Fruit fly (Drosophila melanogaster) whole organism, embryonic: ENCODE results near the gene ath.

Experiments used
- B-H2 ChIP-seq: fragments of 200-800 bp; sonication (Bioruptor generic); optimal IDR thresholded peaks from 2 replicates; lab custom pipeline; 2018; ENCODE audit warnings: missing biosample characterization, mild to moderate bottlenecking, missing genetic modification characterization
- BEAF-32 ChIP-seq: fragments of 200-800 bp; sonication (Bioruptor generic); optimal IDR thresholded peaks from 3 replicates; lab custom pipeline; 2017; ENCODE audit warnings: missing biosample characterization, missing genetic modification characterization, mild to moderate bottlenecking, moderate library complexity, missing genetic modification reagents
- Bteb2 ChIP-seq: fragments of 200-800 bp; sonication (Bioruptor generic); optimal IDR thresholded peaks from 2 replicates; lab custom pipeline; 2016; ENCODE audit warnings: missing biosample characterization, missing genetic modification characterization
- CG11504 ChIP-seq: fragments of 200-800 bp; sonication (Bioruptor generic); optimal IDR thresholded peaks from 3 replicates; lab custom pipeline; 2019; ENCODE audit warnings: missing biosample characterization, mild to moderate bottlenecking, missing genetic modification characterization, moderate library complexity
- CG13296 ChIP-seq: fragments of 200-800 bp; sonication (Bioruptor generic); optimal IDR thresholded peaks from 3 replicates; lab custom pipeline; 2018; ENCODE audit warnings: missing biosample characterization, mild to moderate bottlenecking, missing genetic modification characterization
- CG15601 ChIP-seq: fragments of 200-800 bp; sonication (Bioruptor generic); optimal IDR thresholded peaks from 3 replicates; lab custom pipeline; 2019; ENCODE audit warnings: missing biosample characterization, mild to moderate bottlenecking, missing genetic modification characterization, moderate library complexity
- CG15696 ChIP-seq: fragments of 200-800 bp; sonication (Bioruptor generic); optimal IDR thresholded peaks from 2 replicates; lab custom pipeline; 2019; ENCODE audit warnings: missing biosample characterization, mild to moderate bottlenecking, missing genetic modification characterization, moderate library complexity
- CG1792 ChIP-seq: fragments of 200-800 bp; sonication (Bioruptor generic); optimal IDR thresholded peaks from 2 replicates; lab custom pipeline; 2016; ENCODE audit warnings: missing biosample characterization, missing genetic modification characterization
- CG18011 ChIP-seq: fragments of 200-800 bp; sonication (Bioruptor generic); optimal IDR thresholded peaks from 2 replicates; lab custom pipeline; 2017; ENCODE audit warnings: missing biosample characterization, missing genetic modification characterization, mild to moderate bottlenecking, moderate library complexity, missing genotype
- CG30020 ChIP-seq: fragments of 200-800 bp; optimal IDR thresholded peaks from 2 replicates; lab custom pipeline; 2019; ENCODE audit warnings: missing biosample characterization, mild to moderate bottlenecking, missing genetic modification characterization, moderate library complexity
- CG3163 ChIP-seq: fragments of 200-800 bp; sonication (Bioruptor generic); optimal IDR thresholded peaks from 3 replicates; lab custom pipeline; 2016; ENCODE audit warnings: missing biosample characterization, missing genetic modification characterization
- CG4424 ChIP-seq: fragments of 200-800 bp; sonication (Bioruptor generic); optimal IDR thresholded peaks from 3 replicates; lab custom pipeline; 2016; ENCODE audit warnings: missing biosample characterization, missing genetic modification characterization
- CG4617 ChIP-seq: fragments of 200-800 bp; sonication (Bioruptor generic); optimal IDR thresholded peaks from 3 replicates; lab custom pipeline; 2016; ENCODE audit warnings: missing biosample characterization, missing genetic modification characterization, borderline replicate concordance
- CG7745 ChIP-seq: fragments of 200-800 bp; sonication (Bioruptor generic); optimal IDR thresholded peaks from 2 replicates; lab custom pipeline; 2018; ENCODE audit warnings: missing biosample characterization, mild to moderate bottlenecking, missing genetic modification characterization, moderate library complexity
- CG8924 ChIP-seq: fragments of 200-800 bp; optimal IDR thresholded peaks from 3 replicates; lab custom pipeline; 2019; ENCODE audit warnings: missing biosample characterization, mild to moderate bottlenecking, missing genetic modification characterization, moderate library complexity
- CG9932 ChIP-seq: fragments of 200-800 bp; sonication (Bioruptor generic); IDR thresholded peaks from 2 replicates; pipeline ENCODE4 v1.3.6; 2022; ENCODE audit warnings: missing biosample characterization, missing genetic modification characterization
- CTCF ChIP-seq: fragments of 200-800 bp; sonication (Bioruptor generic); optimal IDR thresholded peaks from 2 replicates; lab custom pipeline; 2017; ENCODE audit warnings: missing biosample characterization, mild to moderate bottlenecking, missing genetic modification characterization, moderate library complexity
- Dp ChIP-seq: fragments of 200-800 bp; sonication (Bioruptor generic); optimal IDR thresholded peaks from 2 replicates; lab custom pipeline; 2018; ENCODE audit warnings: missing biosample characterization, mild to moderate bottlenecking, missing genetic modification characterization, moderate library complexity
- HmgZ ChIP-seq: fragments of 200-800 bp; sonication (Bioruptor generic); optimal IDR thresholded peaks from 2 replicates; lab custom pipeline; 2018; ENCODE audit warnings: missing biosample characterization, mild to moderate bottlenecking, missing genetic modification characterization
- MBD-R2 ChIP-seq: fragments of 200-800 bp; sonication (Bioruptor generic); IDR thresholded peaks from 2 replicates; pipeline ENCODE4 v1.3.6; 2022; ENCODE audit warnings: missing biosample characterization, missing genetic modification characterization
- MESR4 ChIP-seq: fragments of 200-800 bp; sonication (Bioruptor generic); optimal IDR thresholded peaks from 2 replicates; lab custom pipeline; 2018; ENCODE audit warnings: missing biosample characterization, mild to moderate bottlenecking, missing genetic modification characterization, moderate library complexity
- Med ChIP-seq: fragments of 200-800 bp; sonication (Bioruptor generic); peaks from one replicate; lab custom pipeline; 2016; ENCODE audit warnings: missing biosample characterization, missing genetic modification characterization, mild to moderate bottlenecking, inconsistent platforms, moderate library complexity
- Trl ChIP-seq, 3 experiments: fragments of >200 bp in 2 of 3; fragments of 200-800 bp in 1 of 3; sonication (Bioruptor generic) in 1 of 3; optimal IDR thresholded peaks; 2 replicates in 1 of 3; 3 replicates in 2 of 3; lab custom pipeline; 2016 to 2017; ENCODE audit warnings: missing biosample characterization in 1 of 3, missing genetic modification characterization in 1 of 3
- bbx ChIP-seq: fragments of 200-800 bp; sonication (Bioruptor generic); IDR thresholded peaks from 2 replicates; pipeline ENCODE4 v1.3.6; 2022; ENCODE audit warnings: missing biosample characterization, missing genetic modification characterization; ENCODE audit not compliant: partially characterized antibody
- ewg ChIP-seq: fragments of 200-800 bp; sonication (Bioruptor generic); optimal IDR thresholded peaks from 3 replicates; lab custom pipeline; 2017; ENCODE audit warnings: mild to moderate bottlenecking, missing biosample characterization, missing genetic modification reagents, missing genetic modification characterization
- gem ChIP-seq: fragments of 200-800 bp; sonication (Bioruptor generic); optimal IDR thresholded peaks from 2 replicates; lab custom pipeline; 2019; ENCODE audit warnings: missing biosample characterization, mild to moderate bottlenecking, missing genetic modification characterization, moderate library complexity
- gfzf ChIP-seq: fragments of 200-800 bp; sonication (Bioruptor generic); optimal IDR thresholded peaks from 2 replicates; lab custom pipeline; 2016; ENCODE audit warnings: missing biosample characterization, mild to moderate bottlenecking, missing genetic modification characterization, moderate library complexity
- grau ChIP-seq: fragments of 200-800 bp; optimal IDR thresholded peaks from 3 replicates; lab custom pipeline; 2019; ENCODE audit warnings: missing biosample characterization, mild to moderate bottlenecking, missing genetic modification characterization, moderate library complexity
- kni ChIP-seq: fragments of 200-800 bp; sonication (Bioruptor generic); optimal IDR thresholded peaks from 3 replicates; lab custom pipeline; 2017; ENCODE audit warnings: mild to moderate bottlenecking, missing biosample characterization, missing genetic modification reagents, missing genetic modification characterization
- lbe ChIP-seq: fragments of 200-800 bp; sonication (Bioruptor generic); optimal IDR thresholded peaks from 2 replicates; lab custom pipeline; 2016; ENCODE audit warnings: missing biosample characterization, mild to moderate bottlenecking, missing genetic modification characterization
- nom ChIP-seq: fragments of 200-800 bp; sonication (Bioruptor generic); optimal IDR thresholded peaks from 2 replicates; lab custom pipeline; 2017; ENCODE audit warnings: missing biosample characterization, missing genetic modification characterization, mild to moderate bottlenecking, moderate library complexity, missing genetic modification reagents
- pfk ChIP-seq: fragments of 200-800 bp; sonication (Bioruptor generic); optimal IDR thresholded peaks from 2 replicates; lab custom pipeline; 2018; ENCODE audit warnings: missing biosample characterization, mild to moderate bottlenecking, missing genetic modification characterization, moderate library complexity
- pros ChIP-seq: fragments of 200-800 bp; sonication (Bioruptor generic); optimal IDR thresholded peaks from 3 replicates; lab custom pipeline; 2019; ENCODE audit warnings: missing biosample characterization, mild to moderate bottlenecking, missing genetic modification characterization, moderate library complexity
- row ChIP-seq: fragments of 200-800 bp; sonication (Bioruptor generic); IDR thresholded peaks from 3 replicates; pipeline ENCODE4 v1.3.6; 2022; ENCODE audit warnings: missing biosample characterization, missing genetic modification characterization
- sens ChIP-seq: fragments of 200-800 bp; sonication (Bioruptor generic); peaks from one replicate; lab custom pipeline; 2016; ENCODE audit warnings: missing biosample characterization, missing genetic modification characterization
- stwl ChIP-seq: fragments of 200-800 bp; sonication (Bioruptor generic); optimal IDR thresholded peaks from 3 replicates; lab custom pipeline; 2018; ENCODE audit warnings: missing biosample characterization, mild to moderate bottlenecking, missing genetic modification characterization, moderate library complexity
- trem ChIP-seq: fragments of 200-800 bp; optimal IDR thresholded peaks from 3 replicates; lab custom pipeline; 2019; ENCODE audit warnings: missing biosample characterization, mild to moderate bottlenecking, missing genetic modification characterization, moderate library complexity
- vvl ChIP-seq: fragments of 200-800 bp; sonication (Bioruptor generic); IDR thresholded peaks from 2 replicates; pipeline ENCODE4 v1.3.6; 2022; ENCODE audit warnings: missing biosample characterization, missing genetic modification characterization
- zf30C ChIP-seq: fragments of 200-800 bp; sonication (Bioruptor generic); optimal IDR thresholded peaks from 3 replicates; lab custom pipeline; 2018; ENCODE audit warnings: missing biosample characterization, mild to moderate bottlenecking, missing genetic modification characterization

The ath gene

DNA sequence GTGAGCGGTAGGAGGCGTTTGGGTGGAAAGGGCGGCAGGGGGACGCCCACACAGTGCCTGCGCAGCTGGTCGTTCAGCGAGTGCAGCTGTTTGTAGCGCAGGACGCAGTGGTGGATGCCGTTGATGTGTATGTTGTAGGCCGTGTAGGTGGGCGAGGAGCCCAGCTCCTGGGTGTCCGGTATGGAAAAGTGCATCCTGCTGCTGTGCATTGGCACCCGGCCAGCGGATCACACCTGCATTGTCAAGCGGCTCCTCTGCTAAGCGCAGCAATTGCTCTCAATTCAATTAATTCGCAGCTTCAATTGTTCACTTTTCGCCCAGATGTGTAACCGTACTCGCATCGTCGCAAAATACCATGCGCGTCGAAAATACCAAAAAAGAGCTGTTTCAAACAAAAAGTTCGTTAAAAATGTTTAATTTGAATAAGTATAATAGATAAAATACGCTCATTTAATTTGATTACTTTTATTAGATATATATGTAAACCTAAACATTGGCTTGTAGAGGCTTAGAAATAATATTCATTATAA, 4.2 kb upstream of the ath start, which contains the start of gene Snx17 (continued):
- TF ChIP-seq bbx (GFP tag; lab: Robert Waterston, UW) (peak; percentile 24; the same call in 1 of the 2 replicates), gfzf (peak; percentile 68), MESR4 (GFP tag; lab: Kevin White, UChicago) (peak; percentile 67), Dp (GFP tag; lab: Kevin White, UChicago) (peak; percentile 36), ewg (GFP tag; lab: Kevin White, UChicago) (peak; percentile 12), CG30020 (tag; lab: Kevin White, UChicago) (peak; percentile 19), CG18011 (no peak), BEAF-32 (GFP tag; lab: Kevin White, UChicago) (peak; percentile 3)

dm6 chr2L:10208799-10209794, 1.8 kb upstream of the ath start, which contains the start of gene CG5731:
TSS of gene CG5731 (minus strand) at chr2L:10209744.
- TF ChIP-seq CG15601 (tag; lab: Kevin White, UChicago) (peak; percentile 6), row (GFP tag; lab: Robert Waterston, UW) (peak; percentile 19; the same call in 1 of the 3 replicates), pros (GFP tag; lab: Kevin White, UChicago) (peak; percentile 14), Med (GFP tag; lab: Kevin White, UChicago) (peak; percentile 68), kni (peak; percentile 65), zf30C (peak; percentile 23), CG13296 (peak; percentile 28), CG3163 (GFP tag; lab: Kevin White, UChicago) (peak; percentile 90), Bteb2 (GFP tag; lab: Kevin White, UChicago) (no peak), CG8924 (tag; lab: Kevin White, UChicago) (peak; percentile 2), gem (tag; lab: Kevin White, UChicago) (peak; percentile 8), CG11504 (no peak), vvl (GFP tag; lab: Robert Waterston, UW) (peak; percentile 39), grau (tag; lab: Kevin White, UChicago) (peak; percentile 1), CG9932 (GFP tag; lab: Robert Waterston, UW) (peak; percentile 48; the same call in 1 of the 2 replicates), HmgZ (tag; lab: Kevin White, UChicago) (no peak), CG1792 (GFP tag; lab: Kevin White, UChicago) (no peak), pfk (GFP tag; lab: Kevin White, UChicago) (peak; percentile 89), CG4617 (GFP tag; lab: Kevin White, UChicago) (peak; percentile 9), CG7745 (tag; lab: Kevin White, UChicago) (peak; percentile 17), nom (GFP tag; lab: Kevin White, UChicago) (peak; percentile 17), CTCF (GFP tag; lab: Kevin White, UChicago) (no peak), CG15696 (tag; lab: Kevin White, UChicago) (no peak), sens (GFP tag; lab: Kevin White, UChicago) (peak; percentile 85), MBD-R2 (GFP tag; lab: Robert Waterston, UW) (0 out of 2 replicates have a peak, but pooled peaks have one; percentile 17), Trl (optimal IDR thresholded peaks at IDR 0.05; lab: Kevin White, UChicago) (peak in 1 of 2 experiments; percentile 27), Trl (GFP tag; optimal IDR thresholded peaks at IDR 0.05; lab: Kevin White, UChicago) (no peak), trem (peak; percentile 10), CG4424 (GFP tag; lab: Kevin White, UChicago) (no peak), lbe (GFP tag; lab: Kevin White, UChicago) (peak; percentile 36), B-H2 (GFP tag; lab: Kevin White, UChicago) (peak; percentile 7), stwl (peak; percentile 41)
